Worm (Caenorhabditis elegans): ENCODE results near the gene nlp-69.

The nlp-69 gene

DNA sequence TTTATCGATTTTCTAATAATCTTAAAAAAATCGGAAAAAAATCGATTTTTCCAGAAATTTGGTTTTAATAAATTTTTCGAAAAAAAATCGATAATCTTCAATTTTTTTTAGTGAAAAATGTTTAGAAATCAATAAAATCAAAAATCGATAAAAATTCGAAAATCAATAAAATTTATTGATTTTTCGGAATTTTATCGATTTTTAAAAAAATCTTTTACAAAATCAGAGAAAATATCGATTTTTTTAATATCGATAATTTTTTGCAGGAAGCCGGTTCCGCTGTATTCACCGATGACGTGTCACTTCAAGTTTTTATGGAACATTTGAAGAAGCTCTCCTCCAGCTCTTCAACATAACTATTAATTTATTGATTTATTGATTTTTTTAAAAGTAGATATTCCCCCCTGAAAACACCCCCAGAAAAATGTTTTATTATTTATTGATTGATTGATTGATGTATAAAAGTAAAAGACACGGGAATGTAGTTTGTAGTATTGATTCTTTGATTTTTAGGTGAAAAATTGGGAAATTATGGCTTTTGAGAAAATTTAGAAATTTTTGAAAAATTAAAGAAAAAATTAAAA lies 10.5 kb upstream of the nlp-69 start:
- TF ChIP-seq nhr-129 (tag; optimal IDR thresholded peaks at IDR 0.05), result no peak
- no peak for TF ChIP-seq sem-4 (tag; optimal IDR thresholded peaks at IDR 0.05)
- TF ChIP-seq ama-1 (optimal IDR thresholded peaks at IDR 0.05), result no peak
- TF ChIP-seq nhr-10 (tag; optimal IDR thresholded peaks at IDR 0.05), result no peak
- TF ChIP-seq snpc-4 (tag; optimal IDR thresholded peaks at IDR 0.05), result no peak
- no peak for TF ChIP-seq ZK546.5 (tag; optimal IDR thresholded peaks at IDR 0.05)
- no peak for TF ChIP-seq ztf-1 (GFP tag; conservative IDR thresholded peaks at IDR 0.05)
- TF ChIP-seq mdl-1 (tag; optimal IDR thresholded peaks at IDR 0.05), result no peak
- TF ChIP-seq crh-2 (tag; optimal IDR thresholded peaks at IDR 0.05), result no peak

ce11 chrV:20104417-20104816 lies 9.6 kb upstream of the nlp-69 start:
- TF ChIP-seq mbf-1 (tag; optimal IDR thresholded peaks at IDR 0.05), result no peak
- TF ChIP-seq fos-1 (tag; optimal IDR thresholded peaks at IDR 0.05), result no peak
- no peak for TF ChIP-seq nhr-12 (tag; optimal IDR thresholded peaks at IDR 0.05)
- no peak for TF ChIP-seq gmeb-1 (tag; optimal IDR thresholded peaks at IDR 0.05)
- no peak for TF ChIP-seq skn-1 (tag; optimal IDR thresholded peaks at IDR 0.05)
- no peak for TF ChIP-seq lin-39 (tag; optimal IDR thresholded peaks at IDR 0.05)

DNA sequence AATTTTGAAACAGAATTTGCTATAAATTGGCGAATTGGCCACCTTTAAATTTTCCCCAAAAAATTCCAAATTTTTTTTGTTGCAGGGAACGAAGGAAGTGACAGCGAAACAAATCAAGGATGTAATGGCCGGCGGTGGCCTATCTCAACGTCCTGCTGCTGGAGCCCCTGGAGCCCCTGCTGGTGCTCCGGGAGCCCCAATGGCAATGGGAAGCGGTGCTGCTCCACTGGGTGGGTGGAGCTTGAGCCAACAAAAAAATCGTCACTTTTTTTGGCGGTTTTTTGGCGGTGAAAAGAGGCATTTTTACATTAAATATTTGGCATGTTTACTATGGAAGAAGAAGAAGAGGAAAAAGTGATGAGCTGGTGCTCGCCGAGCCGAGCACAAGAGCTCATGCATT lies 2.4 kb upstream of the nlp-69 start:
- peak; percentile 6 for TF ChIP-seq unc-55 (GFP tag; optimal IDR thresholded peaks at IDR 0.05)
- no peak for TF ChIP-seq nhr-6 (tag; optimal IDR thresholded peaks at IDR 0.05)

DNA sequence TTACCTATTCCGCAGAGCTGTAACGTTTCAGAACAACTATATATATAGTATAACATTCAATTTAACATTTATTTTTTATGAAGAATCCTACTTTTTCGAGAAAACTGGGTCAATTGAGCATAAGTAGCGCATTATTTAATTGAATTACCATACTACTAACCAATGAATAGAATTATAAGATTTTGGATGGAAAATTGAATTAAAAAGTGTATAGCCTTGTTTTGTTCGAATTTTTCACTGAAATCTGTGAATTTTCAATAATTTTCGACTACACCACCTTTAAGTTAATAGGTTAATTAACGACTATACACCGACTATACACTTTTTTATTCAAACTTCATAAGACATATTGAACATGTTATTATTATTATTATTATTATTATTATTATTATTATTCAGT lies 868 bp downstream of the nlp-69 start:
- TF ChIP-seq mab-5 (tag; optimal IDR thresholded peaks at IDR 0.05), result no peak
- TF ChIP-seq R02D3.7 (tag; optimal IDR thresholded peaks at IDR 0.05), result no peak
- TF ChIP-seq ztf-4 (tag; optimal IDR thresholded peaks at IDR 0.05), result no peak
- no peak for TF ChIP-seq ztf-1 (GFP tag; conservative IDR thresholded peaks at IDR 0.05)
- TF ChIP-seq ceh-82 (tag; optimal IDR thresholded peaks at IDR 0.05), result no peak
- no peak for TF ChIP-seq elt-1 (tag; optimal IDR thresholded peaks at IDR 0.05)
- TF ChIP-seq lin-11 (tag; optimal IDR thresholded peaks at IDR 0.05), result no peak
- TF ChIP-seq nhr-11 (tag; optimal IDR thresholded peaks at IDR 0.05), result no peak
- no peak for TF ChIP-seq skn-1 (tag; optimal IDR thresholded peaks at IDR 0.05)
- no peak for TF ChIP-seq crh-2 (tag; optimal IDR thresholded peaks at IDR 0.05)
- no peak for TF ChIP-seq peb-1 (tag; optimal IDR thresholded peaks at IDR 0.05)
- no peak for TF ChIP-seq alr-1 (tag; optimal IDR thresholded peaks at IDR 0.05)
- TF ChIP-seq aly-2 (tag; optimal IDR thresholded peaks at IDR 0.05), result no peak
- TF ChIP-seq unc-62 (GFP tag; optimal IDR thresholded peaks at IDR 0.05), result no peak
- no peak for TF ChIP-seq ceh-16 (tag; optimal IDR thresholded peaks at IDR 0.05)
- TF ChIP-seq nhr-10 (tag; optimal IDR thresholded peaks at IDR 0.05), result no peak
- TF ChIP-seq sem-4 (tag; optimal IDR thresholded peaks at IDR 0.05), result no peak
- TF ChIP-seq ztf-11 (tag; optimal IDR thresholded peaks at IDR 0.05), result no peak
- TF ChIP-seq lin-39 (tag; optimal IDR thresholded peaks at IDR 0.05), result no peak

DNA sequence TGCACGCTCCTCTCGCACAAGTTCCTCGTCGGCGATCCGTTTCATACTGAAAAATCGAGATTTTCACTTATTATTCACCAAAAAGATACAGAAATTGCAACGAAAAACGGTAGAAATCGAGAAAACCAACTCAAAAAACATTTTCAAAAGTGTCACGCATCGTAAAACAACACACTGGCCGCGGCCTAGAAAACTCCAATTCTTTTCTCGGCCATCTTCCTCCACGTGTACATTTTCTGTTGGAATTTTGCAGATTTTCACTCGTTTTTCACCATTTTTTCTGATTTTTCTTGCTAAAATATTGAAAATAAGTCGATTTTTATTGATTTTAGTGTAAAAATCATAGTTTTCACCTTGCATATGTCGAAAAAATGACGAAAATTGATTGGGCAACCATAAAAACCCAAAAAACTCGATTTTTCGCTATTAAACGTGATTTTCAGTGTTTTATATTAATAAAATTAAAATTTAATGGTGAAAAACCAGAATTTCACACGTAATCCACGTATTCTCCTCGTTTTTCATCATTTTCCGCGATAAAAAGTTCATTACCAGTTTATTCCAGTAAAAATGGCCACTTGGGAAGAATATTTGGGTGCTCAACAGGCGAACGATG lies 4.0 kb downstream of the nlp-69 start, which contains the start of the genes dcs-1 and sec-23:
TSS of gene dcs-1 (minus strand) at position 46 of the 616 bp plus-strand sequence.
TSS of gene sec-23 (plus strand) at position 566 of the 616 bp plus-strand sequence.
- TF ChIP-seq mdl-1 (tag; optimal IDR thresholded peaks at IDR 0.05) (peak in 1 of 2 experiments; percentile 2), mab-5 (tag; optimal IDR thresholded peaks at IDR 0.05) (no peak), crh-2 (tag; optimal IDR thresholded peaks at IDR 0.05) (peak; percentile 64), unc-55 (GFP tag; optimal IDR thresholded peaks at IDR 0.05) (peak; percentile 22), lin-11 (tag; optimal IDR thresholded peaks at IDR 0.05) (no peak), zag-1 (tag; optimal IDR thresholded peaks at IDR 0.05) (no peak), lsy-2 (tag; optimal IDR thresholded peaks at IDR 0.05) (peak in 1 of 2 experiments; percentile 10), nhr-129 (tag; optimal IDR thresholded peaks at IDR 0.05) (peak; percentile 4), ztf-1 (GFP tag; conservative IDR thresholded peaks at IDR 0.05) (no peak)

ce11 chrV:20087635-20088034 lies 7.2 kb downstream of the nlp-69 start, which contains the start of gene fre-1:
fre-1 (minus strand) TSS chrV:20087735.
- TF ChIP-seq unc-55 (GFP tag; optimal IDR thresholded peaks at IDR 0.05) (no peak), sem-4 (tag; optimal IDR thresholded peaks at IDR 0.05) (no peak), nhr-10 (tag; optimal IDR thresholded peaks at IDR 0.05) (no peak), peb-1 (tag; optimal IDR thresholded peaks at IDR 0.05) (no peak), skn-1 (tag; optimal IDR thresholded peaks at IDR 0.05) (no peak), fos-1 (tag; optimal IDR thresholded peaks at IDR 0.05) (no peak), ztf-11 (tag; optimal IDR thresholded peaks at IDR 0.05) (no peak), nhr-21 (tag; optimal IDR thresholded peaks at IDR 0.05) (no peak), lin-39 (tag; optimal IDR thresholded peaks at IDR 0.05) (no peak), lin-11 (tag; optimal IDR thresholded peaks at IDR 0.05) (no peak), ceh-16 (tag; optimal IDR thresholded peaks at IDR 0.05) (no peak)
